Fruit fly (Drosophila melanogaster) whole organism, prepupa: ENCODE results near the gene CG8032.

ENCODE experiments used
- Blimp-1 ChIP-seq: fragments of 200-800 bp; sonication (Bioruptor generic); optimal IDR thresholded peaks from 3 replicates; lab custom pipeline; 2017; ENCODE audit warnings: missing biosample characterization, missing genetic modification characterization, mild to moderate bottlenecking, moderate library complexity, missing genetic modification reagents
- CG10669 ChIP-seq: fragments of 200-800 bp; sonication (Bioruptor generic); optimal IDR thresholded peaks from 3 replicates; lab custom pipeline; 2018; ENCODE audit warnings: missing biosample characterization, mild to moderate bottlenecking, missing genetic modification characterization, moderate library complexity
- CG11762 ChIP-seq: fragments of 200-800 bp; sonication (Bioruptor generic); optimal IDR thresholded peaks from 3 replicates; lab custom pipeline; 2016; ENCODE audit warnings: missing biosample characterization, missing genetic modification characterization; ENCODE audit not compliant: insufficient read depth
- CG11902 ChIP-seq: fragments of 200-800 bp; sonication (Bioruptor generic); optimal IDR thresholded peaks from 3 replicates; lab custom pipeline; 2016; ENCODE audit warnings: missing biosample characterization, missing genetic modification characterization
- CG1621 ChIP-seq: fragments of 200-800 bp; sonication (Bioruptor generic); optimal IDR thresholded peaks from 3 replicates; lab custom pipeline; 2018; ENCODE audit warnings: missing biosample characterization, mild to moderate bottlenecking, missing genetic modification characterization
- CG31627 ChIP-seq: fragments of 200-800 bp; sonication (Bioruptor generic); optimal IDR thresholded peaks from 3 replicates; lab custom pipeline; 2016; ENCODE audit warnings: missing biosample characterization, missing genetic modification characterization
- CG4318 ChIP-seq: fragments of 200-800 bp; sonication (Bioruptor generic); optimal IDR thresholded peaks from 3 replicates; lab custom pipeline; 2017; ENCODE audit warnings: missing biosample characterization, mild to moderate bottlenecking, missing genetic modification characterization
- CG6163 ChIP-seq: fragments of 200-800 bp; sonication (Bioruptor generic); IDR thresholded peaks from 3 replicates; pipeline ENCODE4 v1.3.6; 2022; ENCODE audit warnings: missing biosample characterization, missing genetic modification characterization
- CG6276 ChIP-seq: fragments of 200-800 bp; sonication (Bioruptor generic); optimal IDR thresholded peaks from 2 replicates; lab custom pipeline; 2017; ENCODE audit warnings: missing biosample characterization, mild to moderate bottlenecking, missing genetic modification characterization
- CG6792 ChIP-seq: fragments of 200-800 bp; sonication (Bioruptor generic); optimal IDR thresholded peaks from 3 replicates; lab custom pipeline; 2016; ENCODE audit warnings: missing biosample characterization, missing genetic modification characterization
- CG6808 ChIP-seq: fragments of 200-800 bp; sonication (Bioruptor generic); optimal IDR thresholded peaks from 3 replicates; lab custom pipeline; 2017; ENCODE audit warnings: missing biosample characterization, missing genetic modification characterization, mild to moderate bottlenecking, moderate library complexity, missing genetic modification reagents
- CG6854 ChIP-seq: fragments of 200-800 bp; sonication (Bioruptor generic); optimal IDR thresholded peaks from 2 replicates; lab custom pipeline; 2017; ENCODE audit warnings: missing biosample characterization, mild to moderate bottlenecking, missing genetic modification characterization
- CG7368 ChIP-seq: fragments of 200-800 bp; sonication (Bioruptor generic); optimal IDR thresholded peaks from 3 replicates; lab custom pipeline; 2016; ENCODE audit warnings: missing biosample characterization, missing genetic modification characterization
- CG8119 ChIP-seq: fragments of 200-800 bp; sonication (Bioruptor generic); IDR thresholded peaks from 3 replicates; pipeline ENCODE4 v1.3.6; 2022; ENCODE audit warnings: missing biosample characterization, missing genetic modification characterization
- CG8319 ChIP-seq: fragments of 200-800 bp; sonication (Bioruptor generic); optimal IDR thresholded peaks from 3 replicates; lab custom pipeline; 2016; ENCODE audit warnings: missing biosample characterization, missing genetic modification characterization
- CG8632 ChIP-seq: fragments of 200-800 bp; sonication (Bioruptor generic); optimal IDR thresholded peaks from 3 replicates; lab custom pipeline; 2016; ENCODE audit warnings: missing biosample characterization, missing genetic modification characterization
- CG9139 ChIP-seq: fragments of 200-800 bp; sonication (Bioruptor generic); optimal IDR thresholded peaks from 3 replicates; lab custom pipeline; 2017; ENCODE audit warnings: missing biosample characterization, mild to moderate bottlenecking, missing genetic modification characterization
- Eip75B ChIP-seq: fragments of 200-800 bp; sonication (Bioruptor generic); optimal IDR thresholded peaks from 3 replicates; lab custom pipeline; 2016; ENCODE audit warnings: missing biosample characterization, missing genetic modification characterization
- Eip78C ChIP-seq: fragments of 200-800 bp; sonication (Bioruptor generic); peaks from one replicate; lab custom pipeline; 2016; ENCODE audit warnings: missing biosample characterization, missing genetic modification characterization
- Eip93F ChIP-seq: fragments of 200-800 bp; sonication (Bioruptor generic); optimal IDR thresholded peaks from 2 replicates; lab custom pipeline; 2016; ENCODE audit warnings: missing biosample characterization, mild to moderate bottlenecking, missing genetic modification characterization
- Ets96B ChIP-seq: fragments of 200-800 bp; optimal IDR thresholded peaks from 2 replicates; lab custom pipeline; 2019; ENCODE audit warnings: missing biosample characterization, mild to moderate bottlenecking, missing genetic modification characterization, moderate library complexity
- Gug ChIP-seq: fragments of 200-800 bp; sonication (Bioruptor generic); IDR thresholded peaks from 2 replicates; pipeline ENCODE4 v1.3.6; 2022; ENCODE audit warnings: missing biosample characterization, missing genetic modification characterization
- Hr39 ChIP-seq: fragments of 200-800 bp; sonication (Bioruptor generic); optimal IDR thresholded peaks from 2 replicates; lab custom pipeline; 2016; ENCODE audit warnings: missing biosample characterization, missing genetic modification characterization
- Hr4 ChIP-seq: fragments of 200-800 bp; sonication (Bioruptor generic); optimal IDR thresholded peaks from 3 replicates; lab custom pipeline; 2016; ENCODE audit warnings: missing biosample characterization, missing genetic modification characterization
- Met ChIP-seq: fragments of 200-800 bp; sonication (Bioruptor generic); optimal IDR thresholded peaks from 3 replicates; lab custom pipeline; 2016; ENCODE audit warnings: missing biosample characterization, missing genetic modification characterization
- Smox ChIP-seq: fragments of 200-800 bp; sonication (Bioruptor generic); optimal IDR thresholded peaks from 3 replicates; lab custom pipeline; 2016; ENCODE audit warnings: missing biosample characterization, missing genetic modification characterization
- Sox14 ChIP-seq: fragments of 200-800 bp; sonication (Bioruptor generic); optimal IDR thresholded peaks from 3 replicates; lab custom pipeline; 2016; ENCODE audit warnings: missing biosample characterization, missing genetic modification characterization
- Sox15 ChIP-seq: fragments of 200-800 bp; sonication (Bioruptor generic); optimal IDR thresholded peaks from 3 replicates; lab custom pipeline; 2016; ENCODE audit warnings: missing biosample characterization, missing genetic modification characterization
- cyc ChIP-seq: fragments of 200-800 bp; sonication (Bioruptor generic); optimal IDR thresholded peaks from 3 replicates; lab custom pipeline; 2016; ENCODE audit warnings: missing biosample characterization, missing genetic modification characterization
- dsx ChIP-seq: fragments of 200-800 bp; optimal IDR thresholded peaks from 3 replicates; lab custom pipeline; 2019; ENCODE audit warnings: missing biosample characterization, mild to moderate bottlenecking, missing genetic modification characterization, moderate library complexity; ENCODE audit not compliant: poor library complexity, severe bottlenecking
- eg ChIP-seq: fragments of 200-800 bp; sonication (Bioruptor generic); IDR thresholded peaks from 3 replicates; pipeline ENCODE4 v1.3.6; 2022; ENCODE audit warnings: missing biosample characterization, missing genetic modification characterization
- esn ChIP-seq: fragments of 200-800 bp; sonication (Bioruptor generic); optimal IDR thresholded peaks from 2 replicates; lab custom pipeline; 2016; ENCODE audit warnings: missing biosample characterization, mild to moderate bottlenecking, missing genetic modification characterization, moderate library complexity
- fd59A ChIP-seq: fragments of 200-800 bp; sonication (Bioruptor generic); optimal IDR thresholded peaks from 2 replicates; lab custom pipeline; 2017; ENCODE audit warnings: missing biosample characterization, mild to moderate bottlenecking, missing genetic modification characterization, missing genetic modification reagents
- fd85E ChIP-seq: fragments of 200-800 bp; sonication (Bioruptor generic); optimal IDR thresholded peaks from 3 replicates; lab custom pipeline; 2016; ENCODE audit warnings: missing biosample characterization, missing genetic modification characterization
- fkh ChIP-seq: fragments of 200-800 bp; sonication (Bioruptor generic); optimal IDR thresholded peaks from 3 replicates; lab custom pipeline; 2017; ENCODE audit warnings: missing biosample characterization, mild to moderate bottlenecking, missing genetic modification characterization, moderate library complexity
- lz ChIP-seq: fragments of 200-800 bp; sonication (Bioruptor generic); optimal IDR thresholded peaks from 3 replicates; lab custom pipeline; 2016; ENCODE audit warnings: missing biosample characterization, missing genetic modification characterization
- net ChIP-seq: fragments of 200-800 bp; sonication (Bioruptor generic); optimal IDR thresholded peaks from 3 replicates; lab custom pipeline; 2016; ENCODE audit warnings: missing biosample characterization, missing genetic modification characterization
- pdm3 ChIP-seq: fragments of 200-800 bp; sonication (Bioruptor generic); optimal IDR thresholded peaks from 3 replicates; lab custom pipeline; 2016; ENCODE audit warnings: missing biosample characterization, missing genetic modification characterization
- salr ChIP-seq, 2 experiments: fragments of 200-800 bp; sonication (Bioruptor generic); optimal IDR thresholded peaks; 3 replicates each; lab custom pipeline; 2016 to 2018; ENCODE audit warnings: missing biosample characterization in 2 of 2, missing genetic modification characterization in 2 of 2, mild to moderate bottlenecking in 1 of 2
- spab ChIP-seq: fragments of 200-800 bp; sonication (Bioruptor generic); optimal IDR thresholded peaks from 2 replicates; lab custom pipeline; 2017; ENCODE audit warnings: missing biosample characterization, mild to moderate bottlenecking, missing genetic modification characterization, missing genetic modification reagents
- ss ChIP-seq, 2 experiments: fragments of 200-800 bp; sonication (Bioruptor generic); optimal IDR thresholded peaks; 2 replicates in 1 of 2; 3 replicates in 1 of 2; lab custom pipeline; 2017 to 2018; ENCODE audit warnings: mild to moderate bottlenecking in 2 of 2, missing biosample characterization in 2 of 2, missing genetic modification characterization in 2 of 2, moderate library complexity in 1 of 2
- svp ChIP-seq: fragments of 200-800 bp; sonication (Bioruptor generic); peaks from one replicate; lab custom pipeline; 2016; ENCODE audit warnings: missing biosample characterization, missing genetic modification characterization
- topi ChIP-seq: fragments of 200-800 bp; sonication (Bioruptor generic); optimal IDR thresholded peaks from 3 replicates; lab custom pipeline; 2016; ENCODE audit warnings: missing biosample characterization, missing genetic modification characterization
- vri ChIP-seq: fragments of 200-800 bp; sonication (Bioruptor generic); optimal IDR thresholded peaks from 3 replicates; lab custom pipeline; 2016; ENCODE audit warnings: missing biosample characterization, mild to moderate bottlenecking, missing genetic modification characterization

Gene CG8032

DNA sequence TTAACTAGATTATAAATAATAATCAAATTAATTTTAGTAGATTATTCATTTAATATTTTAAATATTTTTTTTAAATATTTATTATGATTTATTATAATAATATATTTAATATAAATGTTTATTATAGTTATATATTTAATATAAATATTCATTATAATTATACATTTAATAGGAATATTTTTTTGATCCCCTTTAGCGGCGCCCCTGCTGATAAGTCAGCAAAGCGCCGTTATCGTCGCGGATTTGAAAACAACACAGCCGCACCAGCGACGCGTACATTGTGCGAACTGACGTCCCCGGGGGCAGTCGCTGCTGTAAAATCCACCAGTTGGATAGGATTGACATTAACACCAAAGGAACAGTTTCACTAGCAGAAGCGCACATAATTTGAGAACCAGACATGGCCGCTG, 48.8 kb downstream of the CG8032 start, which contains the start of gene CG8112 (continued):
- no peak for TF ChIP-seq CG6854 (GFP tag; lab: Kevin White, UChicago)
- TF ChIP-seq CG6276 (GFP tag; lab: Kevin White, UChicago), result peak; percentile 1
- no peak for TF ChIP-seq CG31627
- TF ChIP-seq dsx (GFP tag; lab: Kevin White, UChicago), result peak; percentile 21
- no peak for TF ChIP-seq Hr4 (GFP tag; lab: Kevin White, UChicago)
- peak; percentile 78 for TF ChIP-seq svp
- peak in 1 of 2 experiments; percentile 14 for TF ChIP-seq salr (GFP tag; optimal IDR thresholded peaks at IDR 0.05; lab: Kevin White, UChicago)
- no peak for TF ChIP-seq Met (GFP tag; lab: Kevin White, UChicago)
- TF ChIP-seq CG8119 (GFP tag; lab: Robert Waterston, UW), result no peak
- no peak for TF ChIP-seq lz (GFP tag; lab: Kevin White, UChicago)
- no peak for TF ChIP-seq Hr39 (GFP tag; lab: Kevin White, UChicago)
- TF ChIP-seq CG4318 (GFP tag; lab: Kevin White, UChicago), result no peak
- peak; percentile 3 for TF ChIP-seq spab (GFP tag; lab: Kevin White, UChicago)
- no peak for TF ChIP-seq Gug (GFP tag; lab: Robert Waterston, UW)
- TF ChIP-seq topi (GFP tag; lab: Kevin White, UChicago), result peak; percentile 2
- TF ChIP-seq CG11902 (GFP tag; lab: Kevin White, UChicago), result no peak
- TF ChIP-seq CG7368 (GFP tag; lab: Kevin White, UChicago), result no peak

dm6 chr3R:8715371-8715770, 51.5 kb downstream of the CG8032 start:
- peak; percentile 64 for TF ChIP-seq fkh
- TF ChIP-seq net (GFP tag; lab: Kevin White, UChicago), result no peak

DNA sequence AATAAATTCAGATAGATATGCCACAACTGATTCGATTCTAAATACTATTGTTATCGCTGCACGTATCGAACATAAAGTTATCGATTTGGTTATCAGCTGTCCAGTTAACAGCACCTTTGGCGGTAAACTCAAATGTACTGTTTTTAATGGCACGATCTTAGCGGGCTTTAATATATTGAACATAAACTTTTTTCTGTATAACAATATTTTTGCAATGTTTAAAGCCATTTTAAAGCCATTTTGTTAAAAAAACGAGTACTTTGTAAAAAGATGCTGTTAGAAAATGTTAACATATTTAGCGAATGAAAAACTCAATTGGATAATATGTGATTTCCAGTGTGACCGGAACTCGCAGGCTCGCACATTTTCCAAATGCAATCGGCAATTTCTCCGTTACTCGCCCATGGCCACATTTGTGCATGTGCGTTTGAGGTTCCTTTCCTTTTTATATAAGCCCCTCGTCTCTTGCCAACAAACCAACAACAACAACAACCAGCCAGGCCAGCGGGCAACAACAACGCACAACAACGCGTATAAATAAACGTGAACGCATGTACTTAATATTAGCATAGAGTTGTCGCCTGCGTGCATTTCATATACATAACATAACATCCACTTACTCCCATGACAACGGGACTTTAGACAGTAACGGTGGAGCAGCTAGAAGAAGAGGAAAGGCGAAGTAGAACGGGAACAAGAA, 52.1 kb downstream of the CG8032 start, which contains the start of gene TMEM216:
Gene TMEM216 (plus strand): TSS at position 393 of the 700 bp plus-strand sequence.
- TF ChIP-seq Hr39 (GFP tag; lab: Kevin White, UChicago) (no peak), CG6854 (GFP tag; lab: Kevin White, UChicago) (peak; percentile 27), CG1621 (tag; lab: Kevin White, UChicago) (no peak), CG7368 (GFP tag; lab: Kevin White, UChicago) (no peak), CG8319 (GFP tag; lab: Kevin White, UChicago) (no peak), Smox (GFP tag; lab: Kevin White, UChicago) (no peak), CG6808 (GFP tag; lab: Kevin White, UChicago) (peak; percentile 37), cyc (GFP tag; lab: Kevin White, UChicago) (no peak), fd85E (GFP tag; lab: Kevin White, UChicago) (no peak), Eip78C (peak; percentile 69), fd59A (GFP tag; lab: Kevin White, UChicago) (no peak), CG8632 (GFP tag; lab: Kevin White, UChicago) (no peak), CG6276 (GFP tag; lab: Kevin White, UChicago) (peak; percentile 66), CG6792 (no peak), CG11762 (no peak), dsx (GFP tag; lab: Kevin White, UChicago) (no peak), Blimp-1 (GFP tag; lab: Kevin White, UChicago) (no peak), Sox14 (GFP tag; lab: Kevin White, UChicago) (peak; percentile 20), Eip93F (GFP tag; lab: Kevin White, UChicago) (no peak), Hr4 (GFP tag; lab: Kevin White, UChicago) (no peak), ss (GFP tag; optimal IDR thresholded peaks at IDR 0.05; lab: Kevin White, UChicago) (peak in 1 of 2 experiments; percentile 61), fkh (peak; percentile 9), CG10669 (GFP tag; lab: Kevin White, UChicago) (no peak), CG11902 (GFP tag; lab: Kevin White, UChicago) (no peak), esn (GFP tag; lab: Kevin White, UChicago) (no peak), net (GFP tag; lab: Kevin White, UChicago) (peak; percentile 7), eg (no peak), vri (GFP tag; lab: Kevin White, UChicago) (peak; percentile 65), CG9139 (no peak), Sox15 (GFP tag; lab: Kevin White, UChicago) (no peak), topi (GFP tag; lab: Kevin White, UChicago) (no peak), Eip75B (GFP tag; lab: Kevin White, UChicago) (peak; percentile 23), pdm3 (GFP tag; lab: Kevin White, UChicago) (no peak), CG6163 (no peak), CG8119 (GFP tag; lab: Robert Waterston, UW) (no peak), Ets96B (no peak), CG4318 (GFP tag; lab: Kevin White, UChicago) (no peak)
